Worm (Caenorhabditis elegans): ENCODE measurements around the gene Y39A1A.22.
"Not testable (repeated sequence)": the region's sequence is repeated elsewhere in the genome, so short reads cannot be mapped to it uniquely, and the experiment has no call there.

Gene Y39A1A.22

ce11 chrIII:10706972-10707438, at the start of gene Y39A1A.22, which contains the start of gene Y39A1A.21 (continued):
- TF ChIP-seq tra-1 (GFP tag; IDR thresholded peaks at IDR 0.05) (peak; percentile 61; the same call in 1 of the 2 replicates), ztf-7 (tag; optimal IDR thresholded peaks at IDR 0.05) (peak; percentile 53), attf-4 (tag; optimal IDR thresholded peaks at IDR 0.05) (no peak), nhr-102 (tag; optimal IDR thresholded peaks at IDR 0.05) (peak; percentile 68), aha-1 (tag) (no peak), nhr-11 (tag; optimal IDR thresholded peaks at IDR 0.05) (peak; percentile 70), ceh-20 (GFP tag; IDR thresholded peaks at IDR 0.05) (peak; percentile 63; the same call in 1 of the 2 replicates), saeg-2 (GFP tag; IDR thresholded peaks at IDR 0.05) (0 out of 2 replicates have a peak, but pooled peaks have one; percentile 23), T26A8.4 (GFP tag; IDR thresholded peaks at IDR 0.05) (peak; percentile 86), ctbp-1 (GFP tag; IDR thresholded peaks at IDR 0.05) (0 out of 2 replicates have a peak, but pooled peaks have one; percentile 30), fkh-10 (GFP tag; optimal IDR thresholded peaks at IDR 0.05) (peak; percentile 33), mes-2 (tag; optimal IDR thresholded peaks at IDR 0.05; ENCODE audit: poor library complexity, severe bottlenecking) (peak; percentile 84), T20F7.1 (GFP tag; optimal IDR thresholded peaks at IDR 0.05) (no peak), duxl-1 (tag; optimal IDR thresholded peaks at IDR 0.05; ENCODE audit: poor library complexity) (peak; percentile 44), rbr-2 (tag; optimal IDR thresholded peaks at IDR 0.05) (peak; percentile 67), spr-1 (tag; optimal IDR thresholded peaks at IDR 0.05) (peak; percentile 62)

DNA sequence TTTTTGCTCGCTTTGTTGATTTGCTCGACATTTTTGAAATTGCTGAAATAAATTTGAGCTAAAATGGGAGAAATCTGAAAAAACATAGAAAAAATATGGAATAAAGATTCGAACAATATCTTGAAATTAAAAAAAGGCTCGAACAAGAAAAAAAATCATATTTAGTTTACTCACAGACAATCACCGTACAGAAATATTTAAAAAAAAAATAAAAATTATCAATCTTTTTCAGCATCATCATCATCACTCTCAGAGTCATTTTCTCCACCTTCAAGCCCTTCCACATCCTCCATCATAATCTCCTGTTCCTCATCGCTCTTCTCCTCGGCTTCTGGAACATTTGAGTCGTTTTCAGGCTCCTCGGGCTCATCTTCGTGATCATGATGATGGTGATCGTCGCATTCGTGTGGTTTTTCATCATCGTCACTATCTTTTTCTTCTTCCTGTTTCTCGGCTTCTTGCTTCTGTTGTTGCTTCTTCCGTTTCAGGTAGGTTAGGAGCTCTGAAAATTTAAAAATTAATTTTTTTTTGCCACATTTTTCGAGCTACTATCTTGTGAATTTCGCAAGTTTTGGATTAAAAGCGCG, 48.7 kb upstream of the Y39A1A.22 start, which contains the start of gene hpl-2:
Gene hpl-2, minus strand, starts transcription at position 51 of the 587 bp plus-strand sequence.
- TF ChIP-seq set-16 (GFP tag; IDR thresholded peaks at IDR 0.05) (no peak), F37D6.2 (tag; optimal IDR thresholded peaks at IDR 0.05) (no peak), ztf-7 (tag; optimal IDR thresholded peaks at IDR 0.05) (no peak), saeg-2 (GFP tag; IDR thresholded peaks at IDR 0.05) (no peak), Y5F2A.4 (GFP tag; optimal IDR thresholded peaks at IDR 0.05) (no peak), fos-1 (tag; optimal IDR thresholded peaks at IDR 0.05) (no peak), hlh-30 (tag; optimal IDR thresholded peaks at IDR 0.05; ENCODE audit: insufficient read depth) (no peak), ceh-44 (GFP tag; IDR thresholded peaks at IDR 0.05) (no peak), spr-1 (tag; optimal IDR thresholded peaks at IDR 0.05) (no peak), ceh-32 (tag; optimal IDR thresholded peaks at IDR 0.05; ENCODE audit: poor library complexity) (no peak), rbr-2 (tag; optimal IDR thresholded peaks at IDR 0.05) (no peak), ama-1 (optimal IDR thresholded peaks at IDR 0.05) (no peak), hlh-11 (tag; optimal IDR thresholded peaks at IDR 0.05) (no peak), mdl-1 (tag; optimal IDR thresholded peaks at IDR 0.05) (no peak)

ce11 chrIII:10754379-10754778, 47.6 kb upstream of the Y39A1A.22 start:
- TF ChIP-seq saeg-2 (GFP tag; IDR thresholded peaks at IDR 0.05) (no peak), Y48G9A.11 (GFP tag; IDR thresholded peaks at IDR 0.05) (no peak), snpc-4 (tag; optimal IDR thresholded peaks at IDR 0.05) (no peak), duxl-1 (tag; optimal IDR thresholded peaks at IDR 0.05; ENCODE audit: poor library complexity) (no peak), zip-2 (tag; optimal IDR thresholded peaks at IDR 0.05) (no peak), gei-8 (GFP tag; optimal IDR thresholded peaks at IDR 0.05) (no peak), lim-7 (GFP tag; IDR thresholded peaks at IDR 0.05) (no peak), nhr-10 (tag; optimal IDR thresholded peaks at IDR 0.05) (no peak)

- TF ChIP-seq T26A8.4 (GFP tag; IDR thresholded peaks at IDR 0.05) (0 out of 2 replicates have a peak, but pooled peaks have one; percentile 21), arid-1 (GFP tag; conservative IDR thresholded peaks at IDR 0.05) (0 out of 2 replicates have a peak, but pooled peaks have one; percentile 62), lin-38 (GFP tag; IDR thresholded peaks at IDR 0.05) (peak; percentile 63), snpc-1.2 (GFP tag; IDR thresholded peaks at IDR 0.05) (0 out of 2 replicates have a peak, but pooled peaks have one; percentile 17), F49E8.2 (tag; optimal IDR thresholded peaks at IDR 0.05; ENCODE audit: borderline replicate concordance) (peak; percentile 7), egl-43 (GFP tag; IDR thresholded peaks at IDR 0.05) (0 out of 2 replicates have a peak, but pooled peaks have one; percentile 40), pha-4 (GFP tag; IDR thresholded peaks at IDR 0.05) (peak; percentile 52; the same call in 1 of the 2 replicates)
- not testable (repeated sequence) for TF ChIP-seq pha-4 (tag; optimal IDR thresholded peaks at IDR 0.05)
These were observed 43.2 kb upstream of the Y39A1A.22 start, which contains the start of gene enu-3.6 for ce11 chrIII:10750043-10750442. TSS of gene enu-3.6 (plus strand) at chrIII:10750434.

Measured in whole organism, L4 larva.